Fruit fly (Drosophila melanogaster): ENCODE data around the gene PNUTS.
A peak's percentile ranks its signal among the peaks of the same experiment; 100 is the strongest.

Gene PNUTS

DNA sequence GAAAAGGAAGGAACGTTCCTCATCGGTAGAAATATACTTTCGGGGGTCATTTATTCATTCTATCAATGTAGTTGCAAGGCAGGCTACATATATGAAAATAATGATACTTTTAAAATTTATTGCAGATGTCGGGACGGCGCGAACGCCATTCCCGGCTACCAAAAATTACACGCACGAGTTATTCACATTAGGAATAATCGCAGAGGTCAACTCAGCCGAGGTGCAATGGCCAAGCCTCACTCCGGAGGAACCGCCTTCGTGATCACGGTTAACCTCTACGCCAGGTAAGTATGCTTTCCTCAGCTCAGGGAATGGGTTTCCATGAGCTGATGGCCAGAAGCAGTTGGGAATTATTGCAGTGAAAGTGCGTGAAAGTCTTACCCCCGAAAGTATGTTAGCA lies 31.1 kb downstream of the PNUTS start:
- peak; percentile 73 for TF ChIP-seq Xrp1 (GFP tag; IDR thresholded peaks at IDR 0.05)
- TF ChIP-seq Gug (GFP tag; IDR thresholded peaks at IDR 0.05) = 0 out of 4 replicates have a peak, but pooled peaks have one; percentile 13
- peak in 1 of 2 experiments; percentile 16 for TF ChIP-seq Hr51 (GFP tag; optimal IDR thresholded peaks at IDR 0.05)
- TF ChIP-seq CG32772 (GFP tag; IDR thresholded peaks at IDR 0.05) = peak; percentile 19; the same call in 1 of the 2 replicates
- TF ChIP-seq H15 (GFP tag; IDR thresholded peaks at IDR 0.05) = 0 out of 3 replicates have a peak, but pooled peaks have one; percentile 37
- TF ChIP-seq gt (GFP tag; IDR thresholded peaks at IDR 0.05) = peak; percentile 23; the same call in 1 of the 2 replicates
- TF ChIP-seq CG2712 (tag; optimal IDR thresholded peaks at IDR 0.05) = peak; percentile 47
- TF ChIP-seq chm (GFP tag; IDR thresholded peaks at IDR 0.05) = peak; percentile 75; the same call in 1 of the 2 replicates
- TF ChIP-seq CG8924 (tag; optimal IDR thresholded peaks at IDR 0.05) = peak; percentile 3
- peak; percentile 17 for TF ChIP-seq Bdp1 (GFP tag; optimal IDR thresholded peaks at IDR 0.05)
- 0 out of 2 replicates have a peak, but pooled peaks have one; percentile 16 for TF ChIP-seq Awh (GFP tag; IDR thresholded peaks at IDR 0.05)
- peak; percentile 2 for TF ChIP-seq CG2202 (tag; optimal IDR thresholded peaks at IDR 0.05)
- peak; percentile 49; the same call in 1 of the 3 replicates for TF ChIP-seq CG34422 (GFP tag; IDR thresholded peaks at IDR 0.05)
- TF ChIP-seq CG14710 (tag; optimal IDR thresholded peaks at IDR 0.05) = peak; percentile 17
- peak; percentile 36 for TF ChIP-seq dmrt99B (tag; optimal IDR thresholded peaks at IDR 0.05)
- 0 out of 2 replicates have a peak, but pooled peaks have one; percentile 14 for TF ChIP-seq inv (GFP tag; IDR thresholded peaks at IDR 0.05; ENCODE audit: partially characterized antibody)
- peak; percentile 21 for TF ChIP-seq bcd (GFP tag; optimal IDR thresholded peaks at IDR 0.05)
- TF ChIP-seq HLH3B (GFP tag; IDR thresholded peaks at IDR 0.05) = 0 out of 2 replicates have a peak, but pooled peaks have one; percentile 24
- TF ChIP-seq CG33557 (GFP tag; optimal IDR thresholded peaks at IDR 0.05) = peak; percentile 72
- TF ChIP-seq Mes4 (GFP tag; optimal IDR thresholded peaks at IDR 0.05) = peak; percentile 21
- TF ChIP-seq Bgb (GFP tag; IDR thresholded peaks at IDR 0.05; ENCODE audit: partially characterized antibody) = peak; percentile 37; the same call in 1 of the 2 replicates
- peak; percentile 34; the same call in 1 of the 2 replicates for TF ChIP-seq E2f1 (GFP tag; IDR thresholded peaks at IDR 0.05)
- peak; percentile 49 for TF ChIP-seq lilli (GFP tag; optimal IDR thresholded peaks at IDR 0.05)
- TF ChIP-seq CG18262 (tag; optimal IDR thresholded peaks at IDR 0.05) = peak; percentile 51
- TF ChIP-seq sisA (GFP tag; IDR thresholded peaks at IDR 0.05) = 0 out of 2 replicates have a peak, but pooled peaks have one; percentile 27
- TF ChIP-seq CG10979 (tag; optimal IDR thresholded peaks at IDR 0.05) = peak; percentile 50
- TF ChIP-seq Scr (GFP tag; IDR thresholded peaks at IDR 0.05; ENCODE audit: partially characterized antibody) = 0 out of 2 replicates have a peak, but pooled peaks have one; percentile 27
- TF ChIP-seq gce (GFP tag; IDR thresholded peaks at IDR 0.05) = peak; percentile 46; the same call in 1 of the 3 replicates
- TF ChIP-seq Ets65A (GFP tag) = peak; percentile 92
- TF ChIP-seq CG17829 (tag; optimal IDR thresholded peaks at IDR 0.05) = peak; percentile 43
- peak; percentile 12 for TF ChIP-seq dm (GFP tag; optimal IDR thresholded peaks at IDR 0.05)
- TF ChIP-seq ewg (GFP tag; optimal IDR thresholded peaks at IDR 0.05) = peak; percentile 11
- TF ChIP-seq CG33213 (GFP tag; optimal IDR thresholded peaks at IDR 0.05) = peak; percentile 42
- peak; percentile 53; the same call in 1 of the 2 replicates for TF ChIP-seq amos (GFP tag; IDR thresholded peaks at IDR 0.05; ENCODE audit: partially characterized antibody)
- TF ChIP-seq bbx (GFP tag; IDR thresholded peaks at IDR 0.05; ENCODE audit: partially characterized antibody) = peak; percentile 62; the same call in 1 of the 2 replicates
- peak; percentile 60 for TF ChIP-seq CG1024 (GFP tag; IDR thresholded peaks at IDR 0.05)
- peak; percentile 30; the same call in 1 of the 2 replicates for TF ChIP-seq onecut (GFP tag; IDR thresholded peaks at IDR 0.05)
- TF ChIP-seq CG16813 (GFP tag; IDR thresholded peaks at IDR 0.05; ENCODE audit: partially characterized antibody) = peak; percentile 23; the same call in 1 of the 3 replicates
- peak; percentile 64; the same call in 1 of the 3 replicates for TF ChIP-seq knrl (GFP tag; IDR thresholded peaks at IDR 0.05; ENCODE audit: partially characterized antibody)
- peak; percentile 48 for TF ChIP-seq CG8944 (GFP tag; optimal IDR thresholded peaks at IDR 0.05)
- TF ChIP-seq Hsf (GFP tag; optimal IDR thresholded peaks at IDR 0.05) = peak; percentile 1
- TF ChIP-seq CG4424 (GFP tag; optimal IDR thresholded peaks at IDR 0.05) = peak; percentile 30
- peak; percentile 23 for TF ChIP-seq tap (tag; optimal IDR thresholded peaks at IDR 0.05)
- peak; percentile 33 for TF ChIP-seq kni (GFP tag; optimal IDR thresholded peaks at IDR 0.05)
- peak in 1 of 2 experiments; percentile 28 for TF ChIP-seq Pdp1 (GFP tag; optimal IDR thresholded peaks at IDR 0.05)
- peak; percentile 34 for TF ChIP-seq CG1647 (GFP tag; optimal IDR thresholded peaks at IDR 0.05)
- peak; percentile 31 for TF ChIP-seq CG7786 (GFP tag; optimal IDR thresholded peaks at IDR 0.05)
- peak; percentile 17 for TF ChIP-seq grau (tag; optimal IDR thresholded peaks at IDR 0.05)

Measured in whole organism, embryonic.